Worm (Caenorhabditis elegans) whole organism, mixed stage, embryonic: Measurements from ENCODE around the gene C01G6.3.

Experiments
- blmp-1 ChIP-seq: fragments of 150-350 bp; optimal IDR thresholded peaks from 2 replicates; lab custom pipeline; 2014; ENCODE audit warnings: missing biosample characterization, missing genetic modification characterization
- ceh-39 ChIP-seq: fragments of 150-350 bp; optimal IDR thresholded peaks from 2 replicates; lab custom pipeline; 2014; ENCODE audit warnings: missing biosample characterization, missing genetic modification characterization
- ceh-43 ChIP-seq: fragments of 200-800 bp; sonication (Bioruptor generic); optimal IDR thresholded peaks from 2 replicates; lab custom pipeline; 2018; ENCODE audit warnings: mild to moderate bottlenecking, missing genetic modification characterization, moderate library complexity, missing compliant biosample characterization
- ceh-83 ChIP-seq: fragments of 200-800 bp; sonication (Bioruptor generic); optimal IDR thresholded peaks from 2 replicates; lab custom pipeline; 2018; ENCODE audit warnings: mild to moderate bottlenecking, missing genetic modification characterization, missing compliant biosample characterization
- ces-1 ChIP-seq: fragments of 150-350 bp; optimal IDR thresholded peaks from 2 replicates; lab custom pipeline; 2014; ENCODE audit warnings: missing biosample characterization, missing genetic modification reagents, missing genetic modification characterization
- cnd-1 ChIP-seq: fragments of 200-800 bp; sonication (Bioruptor generic); optimal IDR thresholded peaks from 2 replicates; lab custom pipeline; 2018; ENCODE audit warnings: mild to moderate bottlenecking, missing genetic modification characterization, missing compliant biosample characterization
- drap-1 ChIP-seq: fragments of 200-800 bp; sonication (Bioruptor generic); optimal IDR thresholded peaks from 3 replicates; lab custom pipeline; 2018; ENCODE audit warnings: mild to moderate bottlenecking, missing genetic modification characterization, missing compliant biosample characterization
- elt-1 ChIP-seq: sonication (generic microtip); optimal IDR thresholded peaks from 2 replicates; lab custom pipeline; 2017; ENCODE audit warnings: missing genetic modification characterization, mild to moderate bottlenecking, missing compliant biosample characterization, antibody characterized with exemption, moderate library complexity, borderline replicate concordance; ENCODE audit not compliant: insufficient read depth
- elt-3 ChIP-seq: fragments of 150-350 bp; optimal IDR thresholded peaks from 2 replicates; lab custom pipeline; 2014; ENCODE audit warnings: missing biosample characterization, missing genetic modification characterization
- flh-1 ChIP-seq: fragments of 200-800 bp; sonication (Bioruptor generic); optimal IDR thresholded peaks from 2 replicates; lab custom pipeline; 2018; ENCODE audit warnings: mild to moderate bottlenecking, missing genetic modification characterization, moderate library complexity, missing compliant biosample characterization
- ham-2 ChIP-seq: fragments of 200-800 bp; sonication (Bioruptor generic); optimal IDR thresholded peaks from 2 replicates; lab custom pipeline; 2018; ENCODE audit warnings: mild to moderate bottlenecking, missing genetic modification characterization, missing compliant biosample characterization
- lin-32 ChIP-seq: fragments of 200-800 bp; sonication (Bioruptor generic); optimal IDR thresholded peaks from 2 replicates; lab custom pipeline; 2018; ENCODE audit warnings: mild to moderate bottlenecking, missing genetic modification characterization, missing compliant biosample characterization
- lsy-2 ChIP-seq: fragments of 150-350 bp; optimal IDR thresholded peaks from 2 replicates; lab custom pipeline; 2014; ENCODE audit warnings: missing biosample characterization, missing genetic modification characterization
- mab-5 ChIP-seq: fragments of 150-350 bp; optimal IDR thresholded peaks from 2 replicates; lab custom pipeline; 2014; ENCODE audit warnings: missing biosample characterization, missing genetic modification characterization
- mep-1 ChIP-seq: fragments of 150-350 bp; optimal IDR thresholded peaks from 2 replicates; lab custom pipeline; 2017; ENCODE audit warnings: missing biosample characterization, missing genetic modification reagents, missing genetic modification characterization, inconsistent platforms
- mls-2 ChIP-seq: sonication (generic microtip); optimal IDR thresholded peaks from 2 replicates; lab custom pipeline; 2016; ENCODE audit warnings: mild to moderate bottlenecking, missing genetic modification characterization, moderate library complexity, missing compliant biosample characterization
- nhr-12 ChIP-seq: fragments of 150-350 bp; optimal IDR thresholded peaks from 2 replicates; lab custom pipeline; 2014; ENCODE audit warnings: missing biosample characterization, missing genetic modification characterization
- nhr-2 ChIP-seq: fragments of 150-350 bp; optimal IDR thresholded peaks from 2 replicates; lab custom pipeline; 2014; ENCODE audit warnings: missing biosample characterization, missing genetic modification characterization
- nhr-237 ChIP-seq: fragments of 150-350 bp; optimal IDR thresholded peaks from 2 replicates; lab custom pipeline; 2014; ENCODE audit warnings: missing biosample characterization, missing genetic modification characterization
- nhr-28 ChIP-seq: fragments of 150-350 bp; optimal IDR thresholded peaks from 2 replicates; lab custom pipeline; 2014; ENCODE audit warnings: missing biosample characterization, missing genetic modification characterization
- nhr-76 ChIP-seq: sonication (generic microtip); optimal IDR thresholded peaks from 2 replicates; lab custom pipeline; 2017; ENCODE audit warnings: missing biosample characterization, missing genetic modification characterization
- pha-4 ChIP-seq: fragments of 150-350 bp; optimal IDR thresholded peaks from 2 replicates; lab custom pipeline; 2018; ENCODE audit warnings: missing biosample characterization, missing genetic modification reagents, missing genetic modification characterization
- snpc-4 ChIP-seq: fragments of 150-350 bp; optimal IDR thresholded peaks from 2 replicates; lab custom pipeline; 2014; ENCODE audit warnings: missing biosample characterization, missing genetic modification characterization
- sptf-1 ChIP-seq: sonication (generic microtip); optimal IDR thresholded peaks from 2 replicates; lab custom pipeline; 2017; ENCODE audit warnings: mild to moderate bottlenecking, missing genetic modification characterization, moderate library complexity, missing compliant biosample characterization
- tbx-8 ChIP-seq: fragments of 200-800 bp; sonication (Bioruptor generic); optimal IDR thresholded peaks from 2 replicates; lab custom pipeline; 2018; ENCODE audit warnings: mild to moderate bottlenecking, missing genetic modification characterization, moderate library complexity, missing compliant biosample characterization
- unc-120 ChIP-seq: sonication (generic microtip); optimal IDR thresholded peaks from 2 replicates; lab custom pipeline; 2017; ENCODE audit warnings: missing genetic modification characterization, missing compliant biosample characterization; ENCODE audit not compliant: poor library complexity, severe bottlenecking
- unc-39 ChIP-seq: fragments of 150-350 bp; optimal IDR thresholded peaks from 2 replicates; lab custom pipeline; 2014; ENCODE audit warnings: missing biosample characterization, missing genetic modification characterization
- unc-62 ChIP-seq: fragments of 150-350 bp; optimal IDR thresholded peaks from 2 replicates; lab custom pipeline; 2014; ENCODE audit warnings: missing biosample characterization, missing genetic modification reagents, missing genetic modification characterization
- zip-8 ChIP-seq: fragments of 150-350 bp; optimal IDR thresholded peaks from 2 replicates; lab custom pipeline; 2014; ENCODE audit warnings: missing biosample characterization, missing genetic modification characterization
- ztf-11 ChIP-seq: fragments of 150-350 bp; optimal IDR thresholded peaks from 2 replicates; lab custom pipeline; 2014; ENCODE audit warnings: missing biosample characterization, missing genetic modification characterization

C01G6.3 gene

ce11 chrII:9265705-9266104 lies 4.0 kb upstream of the C01G6.3 start:
- TF ChIP-seq elt-1 (no peak), ces-1 (GFP tag; lab: Kevin White, UChicago) (peak; percentile 81), drap-1 (GFP tag; lab: Kevin White, UChicago) (no peak), lsy-2 (no peak), ceh-39 (tag; lab: Kevin White, UChicago) (no peak)
- TF ChIP-seq, all 35 proteins: peak for 1

ce11 chrII:9266252-9266651 lies 3.4 kb upstream of the C01G6.3 start:
- TF ChIP-seq unc-39 (tag; lab: Kevin White, UChicago) (no peak), ceh-39 (tag; lab: Kevin White, UChicago) (no peak), nhr-12 (no peak), nhr-2 (tag; lab: Kevin White, UChicago) (peak; percentile 33), flh-1 (GFP tag; lab: Kevin White, UChicago) (no peak), unc-62 (GFP tag; lab: Kevin White, UChicago) (no peak), mep-1 (tag; lab: Kevin White, UChicago) (no peak), ham-2 (GFP tag; lab: Kevin White, UChicago) (peak; percentile 56), mls-2 (tag; lab: Kevin White, UChicago) (peak; percentile 23), tbx-8 (GFP tag; lab: Kevin White, UChicago) (no peak), elt-3 (tag; lab: Kevin White, UChicago) (no peak), pha-4 (tag; lab: Kevin White, UChicago) (no peak)

DNA sequence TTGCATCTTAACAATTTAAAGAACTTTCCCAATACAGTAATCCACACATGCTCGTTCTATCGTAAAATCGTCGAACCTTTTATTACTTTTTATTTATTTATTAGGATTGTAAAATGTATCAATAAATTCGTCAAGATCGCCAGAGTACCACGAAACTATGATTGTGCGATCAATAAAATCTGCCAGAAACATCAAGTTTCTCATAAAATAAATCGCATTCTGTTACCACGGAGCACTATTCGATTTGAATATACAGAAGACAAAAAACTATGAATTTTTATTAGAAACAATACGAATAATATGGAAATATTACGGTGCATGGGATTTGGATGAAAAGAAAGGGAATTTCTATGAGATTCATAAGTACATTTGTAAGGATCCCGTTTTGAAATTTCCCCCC lies 2.9 kb upstream of the C01G6.3 start, which contains the start of gene C01G6.2:
Gene C01G6.2 (plus strand): TSS at position 301 of the 400 bp plus-strand sequence.
- TF ChIP-seq flh-1 (GFP tag; lab: Kevin White, UChicago): no peak
- TF ChIP-seq snpc-4: no peak
- no peak for TF ChIP-seq unc-120 (tag; lab: Kevin White, UChicago)
- no peak for TF ChIP-seq nhr-12
- no peak for TF ChIP-seq unc-62 (GFP tag; lab: Kevin White, UChicago)
- TF ChIP-seq, all 35 proteins: peak for 0

- TF ChIP-seq unc-62 (GFP tag; lab: Kevin White, UChicago) (peak; percentile 18), ceh-39 (tag; lab: Kevin White, UChicago) (peak; percentile 84), mep-1 (tag; lab: Kevin White, UChicago) (peak; percentile 7), nhr-2 (tag; lab: Kevin White, UChicago) (peak; percentile 95), nhr-76 (tag; lab: Kevin White, UChicago) (no peak), ham-2 (GFP tag; lab: Kevin White, UChicago) (no peak), zip-8 (tag; lab: Kevin White, UChicago) (peak; percentile 99), elt-1 (peak; percentile 10), blmp-1 (no peak), flh-1 (GFP tag; lab: Kevin White, UChicago) (no peak), cnd-1 (tag; lab: Kevin White, UChicago) (peak; percentile 50)
Measured at ce11 chrII:9268983-9269382, 705 bp upstream of the C01G6.3 start.

DNA sequence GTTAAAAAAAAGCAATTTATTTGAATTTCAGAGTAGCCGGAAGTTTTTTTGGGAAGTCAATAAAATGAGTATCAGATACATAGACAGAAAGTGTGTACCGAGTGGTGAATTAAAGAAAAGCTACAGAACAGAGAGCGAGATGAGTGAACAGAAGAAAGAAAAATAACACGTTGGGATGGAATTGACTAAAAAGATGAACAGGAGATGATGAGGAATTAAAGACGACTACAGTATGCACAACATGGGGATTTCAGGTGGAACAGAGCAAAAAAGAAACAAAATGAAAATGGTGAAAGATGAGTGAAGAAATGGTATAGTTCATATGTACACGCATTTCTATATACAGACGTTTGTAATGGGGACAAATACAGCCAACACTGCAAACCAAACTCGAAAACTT lies 1.6 kb downstream of the C01G6.3 start:
- no peak for TF ChIP-seq ceh-43 (GFP tag; lab: Kevin White, UChicago)
- no peak for TF ChIP-seq elt-3 (tag; lab: Kevin White, UChicago)
- TF ChIP-seq snpc-4: no peak
- TF ChIP-seq zip-8 (tag; lab: Kevin White, UChicago): no peak
- TF ChIP-seq ces-1 (GFP tag; lab: Kevin White, UChicago): no peak
- TF ChIP-seq ceh-83: no peak
- TF ChIP-seq tbx-8 (GFP tag; lab: Kevin White, UChicago): no peak
- no peak for TF ChIP-seq unc-62 (GFP tag; lab: Kevin White, UChicago)
- TF ChIP-seq mls-2 (tag; lab: Kevin White, UChicago): no peak
- no peak for TF ChIP-seq blmp-1
- no peak for TF ChIP-seq lin-32 (GFP tag; lab: Kevin White, UChicago)
- no peak for TF ChIP-seq ham-2 (GFP tag; lab: Kevin White, UChicago)
- no peak for TF ChIP-seq sptf-1
- TF ChIP-seq ztf-11 (tag; lab: Kevin White, UChicago): no peak
- no peak for TF ChIP-seq nhr-2 (tag; lab: Kevin White, UChicago)
- TF ChIP-seq nhr-28 (tag; lab: Kevin White, UChicago): no peak
- no peak for TF ChIP-seq elt-1
- TF ChIP-seq mab-5: no peak
- no peak for TF ChIP-seq lsy-2

ce11 chrII:9272942-9273341 lies 3.3 kb downstream of the C01G6.3 start, which contains the start of gene C01G6.4:
C01G6.4 (minus strand) TSS chrII:9273042.
- no peak for TF ChIP-seq cnd-1 (tag; lab: Kevin White, UChicago)
- TF ChIP-seq nhr-237 (tag; lab: Kevin White, UChicago): no peak
- TF ChIP-seq zip-8 (tag; lab: Kevin White, UChicago): no peak
